Worm (Caenorhabditis elegans) whole organism, L4 larva: ENCODE results near the gene ddx-23.

ENCODE experiments used
- F26F4.8 ChIP-seq: fragments of 200-800 bp; sonication (Bioruptor generic); conservative IDR thresholded peaks from 2 replicates; pipeline ENCODE4 v1.3.6; 2022; ENCODE audit warnings: missing genetic modification characterization, missing compliant biosample characterization
- F44E2.7 ChIP-seq: fragments of 200-800 bp; sonication (Bioruptor generic); IDR thresholded peaks from 2 replicates; pipeline ENCODE4 v2.1.2; 2022; ENCODE audit warnings: missing genetic modification characterization, missing compliant biosample characterization
- F49E8.2 ChIP-seq: sonication (generic microtip); optimal IDR thresholded peaks from 2 replicates; lab custom pipeline; 2016; ENCODE audit warnings: missing compliant biosample characterization, mild to moderate bottlenecking, missing genetic modification characterization, borderline replicate concordance
- T26A8.4 ChIP-seq: fragments of 200-800 bp; sonication (Bioruptor generic); IDR thresholded peaks from 2 replicates; pipeline ENCODE4 v1.3.6; 2022; ENCODE audit warnings: missing genetic modification characterization, missing compliant biosample characterization
- Y75B8A.6 ChIP-seq: fragments of 200-800 bp; sonication (Bioruptor generic); IDR thresholded peaks from 2 replicates; pipeline ENCODE4 v1.3.6; 2022; ENCODE audit warnings: missing genetic modification reagents, missing genetic modification characterization, missing compliant biosample characterization
- ZK337.2 ChIP-seq: fragments of 200-800 bp; sonication (Bioruptor generic); IDR thresholded peaks from 2 replicates; pipeline ENCODE4 v1.3.6; 2022; ENCODE audit warnings: missing genetic modification reagents, missing genetic modification characterization, missing compliant biosample characterization
- ZK546.5 ChIP-seq, 2 experiments: sonication (generic microtip); optimal IDR thresholded peaks; 2 replicates each; lab custom pipeline; 2017; ENCODE audit warnings: missing biosample characterization in 2 of 2, missing genetic modification characterization in 2 of 2
- aha-1 ChIP-seq: fragments of 150-350 bp; peaks from one replicate; lab custom pipeline; 2014; ENCODE audit warnings: missing biosample characterization, missing genetic modification characterization
- arid-1 ChIP-seq: fragments of 200-800 bp; sonication (Bioruptor generic); conservative IDR thresholded peaks from 2 replicates; pipeline ENCODE4 v1.3.6; 2022; ENCODE audit warnings: missing genetic modification reagents, missing genetic modification characterization, missing compliant biosample characterization
- attf-4 ChIP-seq: sonication (generic microtip); optimal IDR thresholded peaks from 3 replicates; lab custom pipeline; 2017; ENCODE audit warnings: missing biosample characterization, missing genetic modification characterization
- ceh-44 ChIP-seq: fragments of 200-800 bp; sonication (Bioruptor generic); IDR thresholded peaks from 2 replicates; pipeline ENCODE4 v1.3.6; 2022; ENCODE audit warnings: missing genetic modification reagents, missing genetic modification characterization, missing compliant biosample characterization
- ces-1 ChIP-seq: fragments of 150-350 bp; sonication (generic microtip); optimal IDR thresholded peaks from 4 replicates; lab custom pipeline; 2014; ENCODE audit warnings: missing biosample characterization, missing genetic modification reagents, missing genetic modification characterization
- daf-12 ChIP-seq: fragments of 150-350 bp; optimal IDR thresholded peaks from 2 replicates; lab custom pipeline; 2014; ENCODE audit warnings: missing biosample characterization, missing genetic modification reagents, missing genetic modification characterization
- dmd-6 ChIP-seq: fragments of 200-800 bp; sonication (Bioruptor generic); IDR thresholded peaks from 2 replicates; pipeline ENCODE4 v1.3.6; 2022; ENCODE audit warnings: missing genetic modification reagents, missing genetic modification characterization, missing compliant biosample characterization
- dmd-8 ChIP-seq: fragments of 200-800 bp; sonication (Bioruptor generic); IDR thresholded peaks from 2 replicates; pipeline ENCODE4 v1.3.6; 2022; ENCODE audit warnings: missing genetic modification characterization, missing compliant biosample characterization
- dpl-1 ChIP-seq: fragments of 150-350 bp; optimal IDR thresholded peaks from 2 replicates; lab custom pipeline; 2014; ENCODE audit warnings: missing biosample characterization, missing genetic modification reagents, missing genetic modification characterization
- duxl-1 ChIP-seq: sonication (generic microtip); optimal IDR thresholded peaks from 2 replicates; lab custom pipeline; 2016; ENCODE audit warnings: mild to moderate bottlenecking, missing genetic modification characterization, moderate library complexity, missing compliant biosample characterization; ENCODE audit not compliant: poor library complexity
- dve-1 ChIP-seq: sonication (generic microtip); optimal IDR thresholded peaks from 2 replicates; lab custom pipeline; 2017; ENCODE audit warnings: antibody characterized with exemption, mild to moderate bottlenecking, missing genetic modification characterization, missing compliant biosample characterization; ENCODE audit not compliant: insufficient read depth
- egl-43 ChIP-seq: fragments of 200-800 bp; sonication (Bioruptor generic); IDR thresholded peaks from 2 replicates; pipeline ENCODE4 v1.3.6; 2022; ENCODE audit warnings: missing genetic modification reagents, missing genetic modification characterization, missing compliant biosample characterization
- fkh-10 ChIP-seq: fragments of 150-350 bp; optimal IDR thresholded peaks from 2 replicates; lab custom pipeline; 2014; ENCODE audit warnings: missing biosample characterization, missing genetic modification reagents, missing genetic modification characterization
- hif-1 ChIP-seq, 2 experiments: sonication (generic microtip); optimal IDR thresholded peaks; 2 replicates each; lab custom pipeline; 2016 to 2017; ENCODE audit warnings: missing compliant biosample characterization in 2 of 2, missing genetic modification characterization in 2 of 2, missing genetic modification reagents in 2 of 2, missing genotype in 2 of 2, mild to moderate bottlenecking in 1 of 2
- hlh-30 ChIP-seq: sonication (generic microtip); optimal IDR thresholded peaks from 2 replicates; lab custom pipeline; 2017; ENCODE audit warnings: antibody characterized with exemption, mild to moderate bottlenecking, missing genetic modification characterization, missing compliant biosample characterization; ENCODE audit not compliant: insufficient read depth
- lin-1 ChIP-seq: fragments of 200-800 bp; sonication (Bioruptor generic); IDR thresholded peaks from 2 replicates; pipeline ENCODE4 v1.3.6; 2022; ENCODE audit warnings: missing genetic modification reagents, missing genetic modification characterization, missing compliant biosample characterization
- lin-29 ChIP-seq: fragments of 200-800 bp; sonication (Bioruptor generic); IDR thresholded peaks from 2 replicates; pipeline ENCODE4 v1.3.6; 2022; ENCODE audit warnings: missing genetic modification reagents, missing genetic modification characterization, missing compliant biosample characterization
- lin-39 ChIP-seq: fragments of 150-350 bp; optimal IDR thresholded peaks from 2 replicates; lab custom pipeline; 2014; ENCODE audit warnings: missing biosample characterization, missing genetic modification reagents, missing genetic modification characterization
- madf-5 ChIP-seq, 2 experiments: fragments of 200-800 bp; sonication (Bioruptor generic); IDR thresholded peaks; 2 replicates each; pipeline ENCODE4 v1.3.6; 2022; ENCODE audit warnings: missing compliant biosample characterization in 2 of 2, missing genetic modification characterization in 2 of 2
- madf-9 ChIP-seq: fragments of 200-800 bp; sonication (Bioruptor generic); conservative IDR thresholded peaks from 2 replicates; pipeline ENCODE4 v1.3.6; 2022; ENCODE audit warnings: missing genetic modification reagents, missing genetic modification characterization, missing compliant biosample characterization
- mdl-1 ChIP-seq, 2 experiments: fragments of 150-350 bp in 1 of 2; sonication (generic microtip) in 1 of 2; optimal IDR thresholded peaks; 2 replicates each; lab custom pipeline; 2014 to 2017; ENCODE audit warnings: missing biosample characterization in 2 of 2, missing genetic modification characterization in 2 of 2
- mdt-29 ChIP-seq: fragments of 200-800 bp; sonication (Bioruptor generic); IDR thresholded peaks from 2 replicates; pipeline ENCODE4 v1.3.6; 2022; ENCODE audit warnings: missing genetic modification reagents, missing genetic modification characterization, missing compliant biosample characterization
- mxl-3 ChIP-seq: fragments of 200-800 bp; sonication (Bioruptor generic); optimal IDR thresholded peaks from 2 replicates; lab custom pipeline; 2018; ENCODE audit warnings: mild to moderate bottlenecking, missing genetic modification characterization, missing compliant biosample characterization
- nhr-10 ChIP-seq: fragments of 150-350 bp; optimal IDR thresholded peaks from 2 replicates; lab custom pipeline; 2014; ENCODE audit warnings: missing biosample characterization, missing genetic modification characterization
- nhr-102 ChIP-seq: sonication (generic microtip); optimal IDR thresholded peaks from 2 replicates; lab custom pipeline; 2016; ENCODE audit warnings: mild to moderate bottlenecking, missing genetic modification characterization, moderate library complexity, missing compliant biosample characterization
- nhr-111 ChIP-seq: fragments of 200-800 bp; sonication (Bioruptor generic); optimal IDR thresholded peaks from 2 replicates; lab custom pipeline; 2018; ENCODE audit warnings: mild to moderate bottlenecking, missing genetic modification characterization, missing compliant biosample characterization
- nhr-237 ChIP-seq: sonication (generic microtip); optimal IDR thresholded peaks from 2 replicates; lab custom pipeline; 2017; ENCODE audit warnings: missing biosample characterization, missing genetic modification characterization
- nhr-25 ChIP-seq: sonication (generic microtip); optimal IDR thresholded peaks from 2 replicates; lab custom pipeline; 2017; ENCODE audit warnings: missing genetic modification characterization, mild to moderate bottlenecking, missing compliant biosample characterization, antibody characterized with exemption, moderate library complexity, borderline replicate concordance; ENCODE audit not compliant: insufficient read depth
- nhr-28 ChIP-seq: fragments of 150-350 bp; optimal IDR thresholded peaks from 2 replicates; lab custom pipeline; 2014; ENCODE audit warnings: missing biosample characterization, missing genetic modification characterization
- nhr-76 ChIP-seq: fragments of 150-350 bp; optimal IDR thresholded peaks from 2 replicates; lab custom pipeline; 2014; ENCODE audit warnings: missing biosample characterization, missing genetic modification characterization
- pha-4 ChIP-seq, 2 experiments: fragments of 150-350 bp in 1 of 2; fragments of 200-800 bp in 1 of 2; sonication (Bioruptor generic) in 1 of 2; IDR thresholded peaks in 1 of 2; optimal IDR thresholded peaks in 1 of 2; 2 replicates each; pipeline versions ENCODE4 v1.3.6 to Lab custom; 2014 to 2022; ENCODE audit warnings: missing genetic modification characterization in 2 of 2, missing genetic modification reagents in 2 of 2, missing biosample characterization in 1 of 2, missing compliant biosample characterization in 1 of 2
- php-3 ChIP-seq: fragments of 200-800 bp; sonication (Bioruptor generic); IDR thresholded peaks from 2 replicates; pipeline ENCODE4 v1.3.6; 2022; ENCODE audit warnings: missing genetic modification reagents, missing genetic modification characterization, missing compliant biosample characterization
- pqm-1 ChIP-seq: sonication (generic microtip); optimal IDR thresholded peaks from 2 replicates; lab custom pipeline; 2017; ENCODE audit warnings: missing biosample characterization, missing genetic modification characterization
- rbr-2 ChIP-seq: sonication (generic microtip); optimal IDR thresholded peaks from 2 replicates; lab custom pipeline; 2016; ENCODE audit warnings: missing genotype, missing genetic modification characterization, missing compliant biosample characterization
- saeg-2 ChIP-seq: fragments of 200-800 bp; sonication (Bioruptor generic); IDR thresholded peaks from 2 replicates; pipeline ENCODE4 v1.3.6; 2022; ENCODE audit warnings: missing genetic modification reagents, missing genetic modification characterization, missing compliant biosample characterization
- skn-1 ChIP-seq: fragments of 150-350 bp; optimal IDR thresholded peaks from 2 replicates; lab custom pipeline; 2014; ENCODE audit warnings: missing biosample characterization, missing genetic modification characterization
- snpc-1.2 ChIP-seq: fragments of 200-800 bp; sonication (Bioruptor generic); IDR thresholded peaks from 2 replicates; pipeline ENCODE4 v1.3.6; 2022; ENCODE audit warnings: missing genetic modification reagents, missing genetic modification characterization, missing compliant biosample characterization
- tag-97 ChIP-seq: fragments of 200-800 bp; sonication (Bioruptor generic); IDR thresholded peaks from 2 replicates; pipeline ENCODE4 v1.3.6; 2022; ENCODE audit warnings: missing genetic modification characterization, missing compliant biosample characterization
- unc-39 ChIP-seq: sonication (generic microtip); optimal IDR thresholded peaks from 2 replicates; lab custom pipeline; 2017; ENCODE audit warnings: missing biosample characterization, missing genetic modification characterization
- zip-11 ChIP-seq: fragments of 200-800 bp; sonication (Bioruptor generic); IDR thresholded peaks from 2 replicates; pipeline ENCODE4 v1.3.6; 2022; ENCODE audit warnings: missing genetic modification characterization, missing compliant biosample characterization
- zip-2 ChIP-seq: fragments of 150-350 bp; optimal IDR thresholded peaks from 2 replicates; lab custom pipeline; 2014; ENCODE audit warnings: missing biosample characterization, missing genetic modification characterization
- ztf-11 ChIP-seq: fragments of 150-350 bp; optimal IDR thresholded peaks from 2 replicates; lab custom pipeline; 2014; ENCODE audit warnings: missing biosample characterization, missing genetic modification characterization
- ztf-7 ChIP-seq: fragments of 150-350 bp; optimal IDR thresholded peaks from 2 replicates; lab custom pipeline; 2014; ENCODE audit warnings: missing biosample characterization, missing genetic modification characterization

The ddx-23 gene

DNA sequence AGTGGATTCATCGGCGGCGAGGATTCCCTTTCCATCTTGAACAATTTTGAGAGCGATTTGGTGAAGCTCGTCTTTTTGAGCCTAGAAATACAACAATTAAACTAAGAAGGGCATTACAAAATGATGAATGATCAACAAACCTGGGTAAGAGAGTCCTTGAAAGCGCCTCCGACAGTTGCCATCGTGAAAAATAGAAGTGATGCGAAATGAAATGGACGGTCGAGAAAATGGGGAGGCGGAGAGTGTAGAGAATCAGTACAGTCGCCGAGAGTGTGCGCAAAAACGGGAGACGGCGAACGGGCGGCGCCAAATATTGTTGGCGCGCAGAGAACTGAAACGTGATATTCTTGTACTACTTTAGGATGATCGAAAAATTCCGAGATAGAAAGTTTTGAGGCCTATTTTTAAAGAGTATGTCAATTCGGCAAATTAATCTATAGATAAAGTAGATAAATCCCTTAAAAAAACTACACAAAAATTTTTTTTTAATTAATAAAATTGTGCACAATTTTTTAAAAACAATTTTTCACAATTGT is 23.1 kb upstream of the ddx-23 start, which contains the start of gene aldo-2:
TSS of gene aldo-2 (minus strand) at position 486 of the 536 bp plus-strand sequence.
- no peak for TF ChIP-seq arid-1 (GFP tag; lab: Robert Waterston, UW)
- no peak for TF ChIP-seq tag-97 (GFP tag; lab: Robert Waterston, UW)
- no peak for TF ChIP-seq saeg-2
- TF ChIP-seq ZK546.5 (tag; optimal IDR thresholded peaks at IDR 0.05; lab: Kevin White, UChicago): no peak
- peak; percentile 12 for TF ChIP-seq dve-1 (tag; lab: Kevin White, UChicago)
- no peak for TF ChIP-seq F44E2.7
- no peak for TF ChIP-seq nhr-237 (tag; lab: Kevin White, UChicago)
- TF ChIP-seq dmd-8: no peak
- no peak for TF ChIP-seq lin-39 (tag; lab: Kevin White, UChicago)
- TF ChIP-seq ces-1: no peak
- TF ChIP-seq aha-1 (tag; lab: Kevin White, UChicago): no peak
- TF ChIP-seq nhr-111 (GFP tag; lab: Kevin White, UChicago): no peak
- no peak for TF ChIP-seq T26A8.4 (GFP tag; lab: Robert Waterston, UW)
- peak; percentile 40; the same call in 1 of the 2 replicates for TF ChIP-seq madf-9
- no peak for TF ChIP-seq nhr-76
- no peak for TF ChIP-seq php-3 (GFP tag; lab: Robert Waterston, UW)
- TF ChIP-seq nhr-25 (tag; lab: Kevin White, UChicago): no peak
- no peak for TF ChIP-seq pqm-1
- peak in 1 of 2 experiments; percentile 21 for TF ChIP-seq mdl-1 (tag; optimal IDR thresholded peaks at IDR 0.05; lab: Kevin White, UChicago)
- no peak for TF ChIP-seq snpc-1.2 (GFP tag; lab: Robert Waterston, UW)
- TF ChIP-seq nhr-10 (tag; lab: Kevin White, UChicago): no peak
- TF ChIP-seq zip-11 (GFP tag; lab: Robert Waterston, UW): no peak
- no peak for TF ChIP-seq ztf-7
- no peak for TF ChIP-seq lin-29 (GFP tag; lab: Robert Waterston, UW)
- TF ChIP-seq unc-39 (tag; lab: Kevin White, UChicago): no peak
- no peak for TF ChIP-seq lin-1 (GFP tag; lab: Robert Waterston, UW)
- peak; percentile 13; the same call in 1 of the 2 replicates for TF ChIP-seq dmd-6 (GFP tag; lab: Robert Waterston, UW)
- no peak for TF ChIP-seq ztf-11 (tag; lab: Kevin White, UChicago)
- peak in 1 of 2 experiments; percentile 56 for TF ChIP-seq hif-1 (tag; optimal IDR thresholded peaks at IDR 0.05; lab: Kevin White, UChicago)
- no peak for TF ChIP-seq daf-12 (tag; lab: Kevin White, UChicago)
- peak; percentile 43 for TF ChIP-seq mxl-3 (GFP tag; lab: Kevin White, UChicago)
- TF ChIP-seq F49E8.2: no peak
- TF ChIP-seq F26F4.8 (GFP tag; lab: Robert Waterston, UW): no peak
- no peak for TF ChIP-seq pha-4 (GFP tag; IDR thresholded peaks at IDR 0.05; lab: Robert Waterston, UW)
- no peak for TF ChIP-seq pha-4 (tag; optimal IDR thresholded peaks at IDR 0.05; lab: Kevin White, UChicago)
- no peak for TF ChIP-seq duxl-1 (tag; lab: Kevin White, UChicago)
- peak; percentile 7 for TF ChIP-seq nhr-28
- TF ChIP-seq hlh-30: peak; percentile 36
- no peak for TF ChIP-seq nhr-102 (tag; lab: Kevin White, UChicago)
- no peak for TF ChIP-seq fkh-10 (GFP tag; lab: Kevin White, UChicago)
- TF ChIP-seq dpl-1 (GFP tag; lab: Kevin White, UChicago): peak; percentile 28
- TF ChIP-seq mdt-29 (GFP tag; lab: Robert Waterston, UW): no peak
- TF ChIP-seq skn-1 (tag; lab: Kevin White, UChicago): no peak
- TF ChIP-seq madf-5 (GFP tag; IDR thresholded peaks at IDR 0.05; lab: Robert Waterston, UW): no peak
- 0 out of 2 replicates have a peak, but pooled peaks have one; percentile 19 for TF ChIP-seq ZK337.2 (GFP tag; lab: Robert Waterston, UW)
- TF ChIP-seq zip-2 (tag; lab: Kevin White, UChicago): no peak
- TF ChIP-seq Y75B8A.6: no peak
- peak; percentile 59; the same call in 1 of the 2 replicates for TF ChIP-seq egl-43 (GFP tag; lab: Robert Waterston, UW)
- no peak for TF ChIP-seq rbr-2 (tag; lab: Kevin White, UChicago)
- TF ChIP-seq ceh-44 (GFP tag; lab: Robert Waterston, UW): no peak
- no peak for TF ChIP-seq attf-4 (tag; lab: Kevin White, UChicago)
